Worm (Caenorhabditis elegans) whole organism, late embryonic: ENCODE results near the gene pnp-1.

Source experiments
- C08G9.2 ChIP-seq: sonication (generic microtip); optimal IDR thresholded peaks from 2 replicates; lab custom pipeline; 2016; ENCODE audit warnings: mild to moderate bottlenecking, missing genetic modification characterization, moderate library complexity, missing compliant biosample characterization
- ahr-1 ChIP-seq: sonication (generic microtip); optimal IDR thresholded peaks from 2 replicates; lab custom pipeline; 2016; ENCODE audit warnings: missing genetic modification characterization, missing compliant biosample characterization
- ama-1 ChIP-seq: fragments of 150-350 bp; optimal IDR thresholded peaks from 2 replicates; lab custom pipeline; 2014
- ceh-9 ChIP-seq: sonication (generic microtip); optimal IDR thresholded peaks from 2 replicates; lab custom pipeline; 2016; ENCODE audit warnings: mild to moderate bottlenecking, missing genetic modification characterization, inconsistent platforms, missing compliant biosample characterization
- pqm-1 ChIP-seq: sonication (generic microtip); optimal IDR thresholded peaks from 2 replicates; lab custom pipeline; 2016; ENCODE audit warnings: missing genetic modification characterization, missing compliant biosample characterization
- ref-2 ChIP-seq: sonication (generic microtip); optimal IDR thresholded peaks from 2 replicates; lab custom pipeline; 2016; ENCODE audit warnings: missing genetic modification characterization, missing compliant biosample characterization
- rnt-1 ChIP-seq: sonication (generic microtip); optimal IDR thresholded peaks from 2 replicates; lab custom pipeline; 2016; ENCODE audit warnings: missing genetic modification characterization, missing compliant biosample characterization
- unc-3 ChIP-seq, 2 experiments: fragments of 200-800 bp in 1 of 2; sonication (Bioruptor generic) in 1 of 2; sonication (generic microtip) in 1 of 2; conservative IDR thresholded peaks in 1 of 2; optimal IDR thresholded peaks in 1 of 2; 2 replicates each; pipeline versions ENCODE4 v1.3.6 to Lab custom; 2016 to 2022; ENCODE audit warnings: missing compliant biosample characterization in 2 of 2, missing genetic modification characterization in 2 of 2, missing genetic modification reagents in 1 of 2

- TF ChIP-seq rnt-1, result no peak
- no peak for TF ChIP-seq ama-1 (lab: Kevin White, UChicago)
- no peak for TF ChIP-seq C08G9.2
- TF ChIP-seq unc-3 (GFP tag; conservative IDR thresholded peaks at IDR 0.05; lab: Robert Waterston, UW), result no peak
- TF ChIP-seq unc-3 (tag; optimal IDR thresholded peaks at IDR 0.05; lab: Kevin White, UChicago), result no peak
- TF ChIP-seq ref-2 (tag; lab: Kevin White, UChicago), result no peak
- TF ChIP-seq ceh-9 (tag; lab: Kevin White, UChicago), result no peak
- TF ChIP-seq ahr-1 (tag; lab: Kevin White, UChicago), result no peak
- TF ChIP-seq pqm-1 (tag; lab: Kevin White, UChicago), result no peak
Observed at ce11 chrIV:290387-290786, 7.7 kb downstream of the pnp-1 start.
